Worm (Caenorhabditis elegans): Measurements from ENCODE around the gene C44H4.8.

- TF ChIP-seq him-1 (tag; optimal IDR thresholded peaks at IDR 0.05) (no peak), W03F9.2 (tag; optimal IDR thresholded peaks at IDR 0.05) (no peak)
Observed at ce11 chrX:14575920-14576319, 19.0 kb upstream of the C44H4.8 start.
